Worm (Caenorhabditis elegans): ENCODE results near the gene F20G2.3.

DNA sequence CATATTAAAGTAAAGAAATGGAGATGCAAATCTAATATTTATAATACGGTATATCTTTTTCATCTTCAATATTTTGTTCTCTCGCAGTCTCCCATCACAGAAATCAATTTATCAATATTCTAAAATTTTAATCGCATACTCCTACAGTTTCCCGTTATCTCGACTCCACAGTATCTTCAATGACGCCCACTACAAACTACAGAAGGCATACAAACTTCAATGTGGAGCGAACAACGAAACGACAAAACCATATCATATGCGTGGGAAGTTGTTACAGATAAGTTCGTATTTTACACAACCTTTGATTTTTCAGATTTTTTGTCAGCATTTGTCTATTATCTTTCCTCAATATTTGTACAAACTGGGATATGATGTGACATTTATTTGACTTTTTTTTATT, 28.4 kb downstream of the F20G2.3 start:
- TF ChIP-seq efl-3 (GFP tag; optimal IDR thresholded peaks at IDR 0.05): no peak
- TF ChIP-seq nhr-19 (GFP tag; conservative IDR thresholded peaks at IDR 0.05): no peak
- TF ChIP-seq nhr-76 (tag; optimal IDR thresholded peaks at IDR 0.05): no peak
- TF ChIP-seq nhr-12 (tag; optimal IDR thresholded peaks at IDR 0.05): no peak
- TF ChIP-seq nhr-28 (tag; optimal IDR thresholded peaks at IDR 0.05): no peak
- no peak for TF ChIP-seq ceh-63 (GFP tag; optimal IDR thresholded peaks at IDR 0.05)
- TF ChIP-seq lin-13 (GFP tag; optimal IDR thresholded peaks at IDR 0.05): no peak
